Worm (Caenorhabditis elegans): ENCODE measurements around the gene cbn-1.

Gene cbn-1

ce11 chrII:303927-304711, 28.2 kb downstream of the cbn-1 start:
- TF ChIP-seq him-1 (tag; optimal IDR thresholded peaks at IDR 0.05) (no peak), W03F9.2 (tag; optimal IDR thresholded peaks at IDR 0.05) (no peak), dao-5 (tag; optimal IDR thresholded peaks at IDR 0.05) (no peak)

- TF ChIP-seq W03F9.2 (tag; optimal IDR thresholded peaks at IDR 0.05) (no peak), dao-5 (tag; optimal IDR thresholded peaks at IDR 0.05) (no peak), him-1 (tag; optimal IDR thresholded peaks at IDR 0.05) (no peak)
Observed at ce11 chrII:300977-301772, 31.1 kb downstream of the cbn-1 start, which contains the start of gene K01A2.5. TSS of gene K01A2.5 (plus strand) at chrII:301273.

DNA sequence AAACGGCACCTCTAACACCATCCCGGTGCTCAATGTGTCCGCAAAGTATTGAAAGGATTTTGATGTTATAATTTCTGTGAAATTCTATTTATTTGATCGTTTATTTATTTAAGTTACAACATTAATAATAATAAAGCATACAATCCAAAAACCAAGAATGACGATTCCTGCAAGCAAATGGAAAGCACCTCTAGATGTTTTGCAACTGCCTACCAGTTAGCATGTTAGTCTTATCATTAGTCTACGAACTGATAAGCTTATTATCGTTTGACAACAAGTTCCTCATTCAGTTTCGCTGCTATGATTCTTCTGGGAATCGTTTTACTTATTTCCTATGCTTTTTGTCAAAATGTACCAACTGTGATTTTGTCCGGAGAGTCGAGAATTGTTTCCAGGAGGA, 32.6 kb downstream of the cbn-1 start, which contains the start of gene K01A2.6:
K01A2.6 (plus strand) TSS at position 301 of the 400 bp plus-strand sequence.
- no peak for TF ChIP-seq dao-5 (tag; optimal IDR thresholded peaks at IDR 0.05)
- no peak for TF ChIP-seq him-1 (tag; optimal IDR thresholded peaks at IDR 0.05)
- no peak for TF ChIP-seq W03F9.2 (tag; optimal IDR thresholded peaks at IDR 0.05)

DNA sequence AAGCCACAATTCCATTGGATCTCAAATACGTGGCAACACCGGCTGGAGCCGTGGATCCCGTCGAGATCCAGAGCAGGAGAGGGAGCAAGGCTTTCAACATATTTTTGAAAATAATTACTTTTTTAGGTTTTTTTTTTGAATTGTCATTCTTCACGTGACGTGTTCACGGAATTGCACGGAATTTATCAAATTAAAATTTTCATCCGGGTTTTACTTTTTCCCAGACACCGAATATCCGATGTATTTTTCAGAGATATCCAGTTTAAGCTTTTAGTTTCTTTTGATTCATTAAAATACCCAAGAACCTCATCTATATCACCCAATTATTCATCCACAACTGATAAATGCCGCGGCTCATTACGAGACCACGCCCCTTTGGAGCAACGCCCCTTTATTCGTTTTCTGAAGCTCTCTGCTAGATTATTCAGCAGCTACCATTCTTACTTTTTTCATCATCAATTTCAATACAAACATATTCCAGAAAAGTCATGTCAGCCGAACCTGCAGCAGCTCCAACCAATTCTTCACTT, 35.3 kb downstream of the cbn-1 start, which contains the start of the genes clec-117 and B0432.1:
clec-117 (minus strand) TSS at position 101 of the 530 bp plus-strand sequence.
B0432.1 (plus strand) TSS at position 480 of the 530 bp plus-strand sequence.
- no peak for TF ChIP-seq W03F9.2 (tag; optimal IDR thresholded peaks at IDR 0.05)
- TF ChIP-seq dao-5 (tag; optimal IDR thresholded peaks at IDR 0.05), result no peak
- TF ChIP-seq him-1 (tag; optimal IDR thresholded peaks at IDR 0.05), result no peak

DNA sequence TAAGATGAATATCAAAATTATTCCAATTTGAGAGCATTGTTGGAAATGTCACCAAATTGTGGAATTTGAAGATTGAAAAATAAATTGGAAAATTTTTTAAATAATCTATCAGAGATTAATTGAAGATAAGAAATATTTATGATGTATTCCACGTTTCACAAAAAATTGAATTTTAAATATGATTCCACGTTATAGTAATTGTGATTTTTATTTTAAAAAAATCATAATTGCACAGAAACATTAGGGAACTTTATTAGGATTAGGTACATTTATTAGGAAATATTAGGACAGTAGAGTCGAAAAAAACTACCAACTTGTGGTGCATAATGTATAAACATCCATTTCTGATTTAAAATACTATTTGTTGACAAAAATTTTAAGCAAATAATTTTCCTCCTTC, 37.7 kb downstream of the cbn-1 start, which contains the start of gene B0432.11:
B0432.11 (minus strand) TSS at position 101 of the 400 bp plus-strand sequence.
- TF ChIP-seq him-1 (tag; optimal IDR thresholded peaks at IDR 0.05) (no peak), dao-5 (tag; optimal IDR thresholded peaks at IDR 0.05) (no peak), W03F9.2 (tag; optimal IDR thresholded peaks at IDR 0.05) (no peak)

ce11 chrII:290282-290681, 42.0 kb downstream of the cbn-1 start, which contains the start of gene djr-1.1:
TSS of gene djr-1.1 (plus strand) at chrII:290582.
- TF ChIP-seq W03F9.2 (tag; optimal IDR thresholded peaks at IDR 0.05), result no peak
- TF ChIP-seq him-1 (tag; optimal IDR thresholded peaks at IDR 0.05), result no peak
- no peak for TF ChIP-seq dao-5 (tag; optimal IDR thresholded peaks at IDR 0.05)

- TF ChIP-seq dao-5 (tag; optimal IDR thresholded peaks at IDR 0.05), result no peak
- TF ChIP-seq W03F9.2 (tag; optimal IDR thresholded peaks at IDR 0.05), result no peak
- TF ChIP-seq him-1 (tag; optimal IDR thresholded peaks at IDR 0.05), result no peak
Observed at ce11 chrII:288705-289205, 43.6 kb downstream of the cbn-1 start, which contains the start of gene mrpl-41. TSS of gene mrpl-41 (plus strand) at chrII:288939.

- no peak for TF ChIP-seq dao-5 (tag; optimal IDR thresholded peaks at IDR 0.05)
Observed at ce11 chrII:286551-286724, 45.9 kb downstream of the cbn-1 start, which contains the start of gene misc-1. TSS of gene misc-1 (plus strand) at chrII:286625.

DNA sequence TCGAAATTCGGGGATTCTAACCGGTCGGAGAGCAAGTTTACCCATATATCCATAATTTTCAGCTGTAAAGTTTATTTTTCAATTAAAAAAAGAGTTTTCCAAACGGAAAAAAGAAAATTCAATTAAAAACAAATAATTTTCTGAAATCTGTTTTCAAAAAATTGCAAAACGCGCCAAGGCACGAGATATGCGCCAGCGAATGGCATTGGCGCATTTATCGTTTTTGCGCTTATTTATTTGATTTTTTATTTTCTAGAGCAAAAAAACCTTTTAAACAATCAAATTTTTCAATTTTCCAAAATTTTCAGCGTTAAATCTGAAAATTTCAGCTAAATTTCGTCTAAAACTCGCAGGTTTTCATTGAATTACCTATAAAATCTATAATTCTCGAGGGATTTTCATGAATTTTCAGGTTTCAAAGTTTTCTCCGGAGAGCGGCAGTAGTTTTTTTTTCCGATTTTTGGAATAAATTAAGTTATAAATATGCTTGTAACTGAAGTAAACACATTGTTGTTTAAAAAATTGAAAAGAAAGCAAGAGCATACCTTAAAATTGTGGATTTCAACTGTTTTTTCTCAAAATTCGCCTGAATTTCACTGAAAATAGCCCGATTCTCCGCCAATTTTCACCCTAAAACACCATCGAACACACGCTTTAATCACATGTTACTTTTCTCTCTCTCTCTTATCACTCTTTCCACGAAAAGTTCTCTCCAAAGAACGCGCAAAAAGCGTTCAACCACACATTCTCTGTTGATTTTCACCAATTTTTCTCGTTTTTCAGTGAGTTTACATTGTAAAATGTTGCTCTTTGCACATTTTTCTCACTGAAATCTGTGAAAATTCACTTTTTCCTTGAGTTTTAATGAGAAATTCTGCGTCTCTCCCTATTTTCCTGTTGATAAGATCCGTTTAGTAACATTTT, 46.4 kb downstream of the cbn-1 start, which contains the start of gene B0432.10:
B0432.10 (minus strand) TSS at position 649 of the 924 bp plus-strand sequence.
- peak; percentile 84 for TF ChIP-seq W03F9.2 (tag; optimal IDR thresholded peaks at IDR 0.05)
- TF ChIP-seq him-1 (tag; optimal IDR thresholded peaks at IDR 0.05), result no peak

DNA sequence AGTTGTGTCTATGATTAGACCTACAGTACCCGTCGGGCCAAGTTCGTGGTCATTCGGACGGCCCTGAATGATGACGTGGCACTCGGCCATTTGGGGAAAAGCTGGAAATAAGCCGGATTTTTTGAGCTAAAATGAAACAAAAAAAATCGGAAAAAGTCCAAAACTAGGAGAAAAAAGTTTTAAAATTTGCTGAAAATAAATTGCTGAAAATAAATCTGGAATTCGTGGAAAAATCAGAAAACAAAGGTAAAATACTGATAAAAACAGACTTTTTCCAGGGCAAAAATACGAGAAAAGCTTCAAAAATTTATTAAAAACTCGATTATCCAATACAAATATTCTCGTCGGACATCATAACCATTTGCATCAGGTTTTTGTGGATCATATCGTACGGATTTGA, 48.7 kb downstream of the cbn-1 start, which contains the start of gene B0432.9:
B0432.9 (minus strand) TSS at position 101 of the 400 bp plus-strand sequence.
- TF ChIP-seq W03F9.2 (tag; optimal IDR thresholded peaks at IDR 0.05), result no peak
- TF ChIP-seq dao-5 (tag; optimal IDR thresholded peaks at IDR 0.05), result no peak
- no peak for TF ChIP-seq him-1 (tag; optimal IDR thresholded peaks at IDR 0.05)

ce11 chrII:282483-282882, 49.8 kb downstream of the cbn-1 start, which contains the start of gene trul-1:
TSS of gene trul-1 (minus strand) at chrII:282583.
- TF ChIP-seq W03F9.2 (tag; optimal IDR thresholded peaks at IDR 0.05) (no peak), dao-5 (tag; optimal IDR thresholded peaks at IDR 0.05) (no peak), him-1 (tag; optimal IDR thresholded peaks at IDR 0.05) (no peak)

DNA sequence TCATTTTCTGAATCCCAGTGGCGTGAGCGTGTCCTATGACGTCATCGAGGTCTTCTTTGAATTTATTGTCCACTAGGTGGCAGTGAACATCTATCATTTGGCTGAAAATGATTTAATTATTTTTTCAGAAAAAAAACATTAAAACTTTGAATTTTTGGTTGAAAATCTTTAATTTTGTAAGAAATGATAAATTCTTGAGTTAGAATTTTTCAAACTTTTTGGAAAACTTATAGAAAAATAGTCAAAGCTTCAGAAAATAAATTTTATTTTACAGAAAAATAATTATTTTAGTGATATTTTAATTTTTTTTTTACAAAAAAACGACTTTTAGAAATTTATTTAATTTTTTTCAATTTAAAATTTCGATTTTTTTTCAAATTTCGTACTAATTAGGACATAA, 53.7 kb downstream of the cbn-1 start, which contains the start of gene B0432.8:
B0432.8 (minus strand) TSS at position 101 of the 400 bp plus-strand sequence.
- no peak for TF ChIP-seq him-1 (tag; optimal IDR thresholded peaks at IDR 0.05)
- no peak for TF ChIP-seq dao-5 (tag; optimal IDR thresholded peaks at IDR 0.05)
- no peak for TF ChIP-seq W03F9.2 (tag; optimal IDR thresholded peaks at IDR 0.05)
